Worm (Caenorhabditis elegans) whole organism, L2 larva: ENCODE data around the gene C30F2.4.

Source experiments
- C34F6.9 ChIP-seq: fragments of 150-350 bp; optimal IDR thresholded peaks from 2 replicates; lab custom pipeline; 2014; ENCODE audit warnings: missing biosample characterization, missing genetic modification characterization
- ZK546.5 ChIP-seq: sonication (generic microtip); optimal IDR thresholded peaks from 2 replicates; lab custom pipeline; 2017; ENCODE audit warnings: missing biosample characterization, missing genetic modification characterization
- alr-1 ChIP-seq: fragments of 150-350 bp; optimal IDR thresholded peaks from 2 replicates; lab custom pipeline; 2014; ENCODE audit warnings: missing biosample characterization, missing genetic modification characterization
- nhr-21 ChIP-seq: fragments of 150-350 bp; optimal IDR thresholded peaks from 2 replicates; lab custom pipeline; 2014; ENCODE audit warnings: missing biosample characterization, missing genetic modification characterization
- nhr-77 ChIP-seq: fragments of 150-350 bp; optimal IDR thresholded peaks from 2 replicates; lab custom pipeline; 2014; ENCODE audit warnings: missing biosample characterization, missing genetic modification characterization
- ztf-11 ChIP-seq: sonication (generic microtip); optimal IDR thresholded peaks from 2 replicates; lab custom pipeline; 2017; ENCODE audit warnings: missing biosample characterization, missing genetic modification characterization

DNA sequence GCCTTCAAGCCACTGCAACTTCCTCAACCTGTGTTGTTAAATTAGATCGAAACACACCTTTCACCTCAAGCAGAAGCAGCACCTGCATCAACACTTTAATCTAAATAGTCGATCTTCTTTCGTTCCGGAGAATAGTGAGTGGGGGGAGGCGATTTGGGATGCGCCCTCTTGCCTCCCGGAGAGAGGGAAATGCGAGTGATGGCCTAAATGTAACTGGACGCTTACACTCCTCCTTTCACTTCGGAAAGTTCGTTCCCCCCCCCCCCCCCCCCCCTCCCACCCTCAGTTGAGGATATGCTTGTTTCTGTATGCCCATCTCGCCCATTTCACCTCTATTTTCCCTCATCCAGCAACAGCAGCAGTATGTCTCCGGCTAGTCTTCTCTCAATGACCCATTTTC, 47.4 kb downstream of the C30F2.4 start:
- TF ChIP-seq nhr-77 (tag; lab: Kevin White, UChicago), result no peak
- no peak for TF ChIP-seq C34F6.9
- TF ChIP-seq alr-1 (tag; lab: Kevin White, UChicago), result no peak
- no peak for TF ChIP-seq nhr-21
- no peak for TF ChIP-seq ZK546.5 (tag; lab: Kevin White, UChicago)
- TF ChIP-seq ztf-11 (tag; lab: Kevin White, UChicago), result no peak
